Worm (Caenorhabditis elegans) whole organism, mixed stage, embryonic: ENCODE results near the gene srv-6.

Experiments
- elt-3 ChIP-seq: fragments of 150-350 bp; optimal IDR thresholded peaks from 2 replicates; lab custom pipeline; 2014; ENCODE audit warnings: missing biosample characterization, missing genetic modification characterization
- mab-5 ChIP-seq: fragments of 150-350 bp; optimal IDR thresholded peaks from 2 replicates; lab custom pipeline; 2014; ENCODE audit warnings: missing biosample characterization, missing genetic modification characterization
- nhr-12 ChIP-seq: fragments of 150-350 bp; optimal IDR thresholded peaks from 2 replicates; lab custom pipeline; 2014; ENCODE audit warnings: missing biosample characterization, missing genetic modification characterization
- nhr-28 ChIP-seq: fragments of 150-350 bp; optimal IDR thresholded peaks from 2 replicates; lab custom pipeline; 2014; ENCODE audit warnings: missing biosample characterization, missing genetic modification characterization
- pha-4 ChIP-seq: fragments of 150-350 bp; optimal IDR thresholded peaks from 2 replicates; lab custom pipeline; 2018; ENCODE audit warnings: missing biosample characterization, missing genetic modification reagents, missing genetic modification characterization
- snpc-4 ChIP-seq: fragments of 150-350 bp; optimal IDR thresholded peaks from 2 replicates; lab custom pipeline; 2014; ENCODE audit warnings: missing biosample characterization, missing genetic modification characterization
- unc-62 ChIP-seq: fragments of 150-350 bp; optimal IDR thresholded peaks from 2 replicates; lab custom pipeline; 2014; ENCODE audit warnings: missing biosample characterization, missing genetic modification reagents, missing genetic modification characterization

DNA sequence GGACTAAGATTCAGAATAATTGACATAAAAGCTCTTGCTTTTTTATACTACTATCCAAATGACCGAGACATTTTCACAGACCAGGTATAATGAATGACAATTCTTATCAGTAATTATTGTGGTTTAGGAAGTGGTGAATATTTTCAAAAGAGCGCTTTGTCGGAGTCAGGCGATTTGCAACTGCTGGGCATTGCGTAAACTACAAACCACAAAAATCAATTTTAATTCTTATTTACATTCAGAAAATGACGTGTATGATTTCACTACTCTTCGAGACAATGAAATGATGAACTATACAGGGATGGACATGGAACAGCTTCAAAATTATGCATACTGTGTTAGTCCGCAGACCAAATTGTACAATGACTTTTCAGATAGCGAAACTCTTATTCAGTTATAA lies 27.6 kb downstream of the srv-6 start:
- TF ChIP-seq elt-3 (tag; lab: Kevin White, UChicago): no peak
- no peak for TF ChIP-seq nhr-28 (tag; lab: Kevin White, UChicago)
- TF ChIP-seq nhr-12 (tag; lab: Kevin White, UChicago): no peak
- TF ChIP-seq mab-5 (tag; lab: Kevin White, UChicago): no peak
- TF ChIP-seq unc-62: no peak
- no peak for TF ChIP-seq pha-4 (tag; lab: Kevin White, UChicago)
- TF ChIP-seq snpc-4: no peak
